Fruit fly (Drosophila melanogaster): ENCODE measurements around the gene ncd.
A peak's percentile ranks its signal among the peaks of the same experiment; 100 is the strongest.

Gene ncd

dm6 chr3R:29760042-29760441 lies 46.9 kb downstream of the ncd start:
- peak; percentile 28 to 57 for TF ChIP-seq Trl (optimal IDR thresholded peaks at IDR 0.05)
- no peak for TF ChIP-seq Trl (GFP tag; optimal IDR thresholded peaks at IDR 0.05)
- peak; percentile 21; the same call in 1 of the 2 replicates for TF ChIP-seq Rfx (GFP tag; IDR thresholded peaks at IDR 0.05)
- no peak for TF ChIP-seq ems (GFP tag; optimal IDR thresholded peaks at IDR 0.05)
- no peak for TF ChIP-seq Dll (GFP tag; IDR thresholded peaks at IDR 0.05; ENCODE audit: partially characterized antibody)
- TF ChIP-seq repo (GFP tag; optimal IDR thresholded peaks at IDR 0.05), result no peak
- no peak for TF ChIP-seq stc (GFP tag; IDR thresholded peaks at IDR 0.05)
- TF ChIP-seq CG16815 (GFP tag; optimal IDR thresholded peaks at IDR 0.05), result no peak
- no peak for TF ChIP-seq lmd (GFP tag; IDR thresholded peaks at IDR 0.05)
- TF ChIP-seq CG14014 (GFP tag; IDR thresholded peaks at IDR 0.05), result no peak
- TF ChIP-seq CG32767 (GFP tag; IDR thresholded peaks at IDR 0.05), result no peak
- no peak for TF ChIP-seq Gsc (GFP tag; IDR thresholded peaks at IDR 0.05)
- TF ChIP-seq CG15601 (tag; optimal IDR thresholded peaks at IDR 0.05), result no peak
- no peak for TF ChIP-seq maf-S (GFP tag; optimal IDR thresholded peaks at IDR 0.05)
- no peak for TF ChIP-seq prd (optimal IDR thresholded peaks at IDR 0.05)
- TF ChIP-seq prd (GFP tag; IDR thresholded peaks at IDR 0.05), result no peak
- TF ChIP-seq Atf6 (GFP tag; IDR thresholded peaks at IDR 0.05), result no peak
- TF ChIP-seq gem (tag; optimal IDR thresholded peaks at IDR 0.05), result peak; percentile 11
- peak; percentile 26 for TF ChIP-seq grau (tag; optimal IDR thresholded peaks at IDR 0.05)
- 0 out of 2 replicates have a peak, but pooled peaks have one; percentile 25 for TF ChIP-seq NFAT (GFP tag; IDR thresholded peaks at IDR 0.05)
- no peak for TF ChIP-seq chif (GFP tag; optimal IDR thresholded peaks at IDR 0.05)
- TF ChIP-seq CG2678 (tag; optimal IDR thresholded peaks at IDR 0.05), result peak; percentile 6
- TF ChIP-seq Meics (GFP tag; optimal IDR thresholded peaks at IDR 0.05), result peak; percentile 1
- no peak for TF ChIP-seq CG14050 (GFP tag; IDR thresholded peaks at IDR 0.05)
- TF ChIP-seq scrt (GFP tag; optimal IDR thresholded peaks at IDR 0.05), result no peak
- no peak for TF ChIP-seq fru (optimal IDR thresholded peaks at IDR 0.05)
- TF ChIP-seq CG10654 (GFP tag; optimal IDR thresholded peaks at IDR 0.05), result no peak
- no peak for TF ChIP-seq lilli (GFP tag; optimal IDR thresholded peaks at IDR 0.05)
- no peak for TF ChIP-seq pzg (GFP tag; optimal IDR thresholded peaks at IDR 0.05)
- TF ChIP-seq gcm (GFP tag; optimal IDR thresholded peaks at IDR 0.05), result no peak
- no peak for TF ChIP-seq CG10543 (GFP tag; optimal IDR thresholded peaks at IDR 0.05)
- no peak for TF ChIP-seq CG15269 (tag; optimal IDR thresholded peaks at IDR 0.05)
- TF ChIP-seq CG3995 (GFP tag; optimal IDR thresholded peaks at IDR 0.05), result no peak
- TF ChIP-seq CG4854 (GFP tag; optimal IDR thresholded peaks at IDR 0.05), result no peak
- TF ChIP-seq CG11504 (tag; optimal IDR thresholded peaks at IDR 0.05), result peak; percentile 13
- peak; percentile 49; the same call in 1 of the 2 replicates for TF ChIP-seq CG32532 (GFP tag; IDR thresholded peaks at IDR 0.05)
- no peak for TF ChIP-seq CG12391 (tag; optimal IDR thresholded peaks at IDR 0.05)
- no peak for TF ChIP-seq CG11398 (GFP tag; optimal IDR thresholded peaks at IDR 0.05)
- no peak for TF ChIP-seq CG31224 (GFP tag; IDR thresholded peaks at IDR 0.05)
- TF ChIP-seq CG18599 (GFP tag; optimal IDR thresholded peaks at IDR 0.05), result no peak
- TF ChIP-seq CG2120 (GFP tag; optimal IDR thresholded peaks at IDR 0.05), result no peak
- no peak for TF ChIP-seq Stat92E (GFP tag; optimal IDR thresholded peaks at IDR 0.05)
- no peak for TF ChIP-seq hb (GFP tag; IDR thresholded peaks at IDR 0.05; ENCODE audit: partially characterized antibody)
- TF ChIP-seq row (GFP tag; IDR thresholded peaks at IDR 0.05), result peak; percentile 50

All from whole organism, embryonic.